Fruit fly (Drosophila melanogaster) whole organism, embryonic: Measurements from ENCODE around the gene CG43249.

Source experiments
- Atf6 ChIP-seq: fragments of 200-800 bp; sonication (Bioruptor generic); IDR thresholded peaks from 2 replicates; pipeline ENCODE4 v1.3.6; 2022; ENCODE audit warnings: missing biosample characterization, missing genetic modification characterization
- Blimp-1 ChIP-seq: fragments of 200-800 bp; sonication (Bioruptor generic); optimal IDR thresholded peaks from 3 replicates; lab custom pipeline; 2018; ENCODE audit warnings: missing biosample characterization, missing genetic modification characterization, mild to moderate bottlenecking, moderate library complexity, missing genetic modification reagents
- C15 ChIP-seq: fragments of 200-800 bp; sonication (Bioruptor generic); IDR thresholded peaks from 3 replicates; pipeline ENCODE4 v1.3.6; 2022; ENCODE audit warnings: missing biosample characterization, missing genetic modification characterization
- CG11504 ChIP-seq: fragments of 200-800 bp; sonication (Bioruptor generic); optimal IDR thresholded peaks from 3 replicates; lab custom pipeline; 2019; ENCODE audit warnings: missing biosample characterization, mild to moderate bottlenecking, missing genetic modification characterization, moderate library complexity
- CG12236 ChIP-seq: fragments of 200-800 bp; sonication (Bioruptor generic); optimal IDR thresholded peaks from 2 replicates; lab custom pipeline; 2016; ENCODE audit warnings: missing biosample characterization, missing genetic modification characterization
- CG13424 ChIP-seq: fragments of 200-800 bp; sonication (Bioruptor generic); optimal IDR thresholded peaks from 2 replicates; lab custom pipeline; 2019; ENCODE audit warnings: missing biosample characterization, mild to moderate bottlenecking, missing genetic modification characterization, moderate library complexity
- CG14441 ChIP-seq: fragments of 200-800 bp; sonication (Bioruptor generic); IDR thresholded peaks from 2 replicates; pipeline ENCODE4 v1.3.6; 2022; ENCODE audit warnings: missing biosample characterization, missing genetic modification characterization
- CG15269 ChIP-seq: fragments of 200-800 bp; sonication (Bioruptor generic); optimal IDR thresholded peaks from 2 replicates; lab custom pipeline; 2018; ENCODE audit warnings: missing biosample characterization, mild to moderate bottlenecking, missing genetic modification characterization, moderate library complexity
- CG1647 ChIP-seq: fragments of 200-800 bp; sonication (Bioruptor generic); optimal IDR thresholded peaks from 3 replicates; lab custom pipeline; 2016; ENCODE audit warnings: missing biosample characterization, missing genetic modification characterization
- CG17328 ChIP-seq: fragments of 200-800 bp; sonication (Bioruptor generic); IDR thresholded peaks from 2 replicates; pipeline ENCODE4 v1.3.6; 2022; ENCODE audit warnings: missing biosample characterization, missing genetic modification characterization
- CG18476 ChIP-seq: fragments of 200-800 bp; sonication (Bioruptor generic); optimal IDR thresholded peaks from 2 replicates; lab custom pipeline; 2016; ENCODE audit warnings: missing biosample characterization, mild to moderate bottlenecking, missing genetic modification characterization
- CG2678 ChIP-seq: fragments of 200-800 bp; sonication (Bioruptor generic); optimal IDR thresholded peaks from 3 replicates; lab custom pipeline; 2019; ENCODE audit warnings: missing biosample characterization, mild to moderate bottlenecking, missing genetic modification characterization, moderate library complexity
- CG31441 ChIP-seq: fragments of 200-800 bp; sonication (Bioruptor generic); IDR thresholded peaks from 2 replicates; pipeline ENCODE4 v1.3.6; 2022; ENCODE audit warnings: missing biosample characterization, missing genetic modification characterization
- CG32772 ChIP-seq: fragments of 200-800 bp; sonication (Bioruptor generic); IDR thresholded peaks from 2 replicates; pipeline ENCODE4 v1.3.6; 2022; ENCODE audit warnings: missing biosample characterization, missing genetic modification characterization
- CG6765 ChIP-seq: fragments of 200-800 bp; sonication (Bioruptor generic); optimal IDR thresholded peaks from 3 replicates; lab custom pipeline; 2017; ENCODE audit warnings: missing biosample characterization, mild to moderate bottlenecking, missing genetic modification characterization
- CG7556 ChIP-seq: fragments of 200-800 bp; sonication (Bioruptor generic); optimal IDR thresholded peaks from 2 replicates; lab custom pipeline; 2017; ENCODE audit warnings: missing biosample characterization, mild to moderate bottlenecking, missing genetic modification characterization
- CG7786 ChIP-seq: fragments of 200-800 bp; sonication (Bioruptor generic); optimal IDR thresholded peaks from 2 replicates; lab custom pipeline; 2016; ENCODE audit warnings: missing biosample characterization, missing genetic modification characterization
- CG7839 ChIP-seq: fragments of 200-800 bp; sonication (Bioruptor generic); optimal IDR thresholded peaks from 3 replicates; lab custom pipeline; 2018; ENCODE audit warnings: missing biosample characterization, mild to moderate bottlenecking, missing genetic modification characterization, moderate library complexity
- CG8281 ChIP-seq: fragments of 200-800 bp; sonication (Bioruptor generic); optimal IDR thresholded peaks from 2 replicates; lab custom pipeline; 2018; ENCODE audit warnings: missing biosample characterization, mild to moderate bottlenecking, missing genetic modification characterization, moderate library complexity
- CoRest ChIP-seq: fragments of 200-800 bp; sonication (Bioruptor generic); optimal IDR thresholded peaks from 3 replicates; lab custom pipeline; 2018; ENCODE audit warnings: missing biosample characterization, mild to moderate bottlenecking, missing genetic modification characterization, moderate library complexity
- Deaf1 ChIP-seq: fragments of 200-800 bp; optimal IDR thresholded peaks from 3 replicates; lab custom pipeline; 2019; ENCODE audit warnings: missing biosample characterization, mild to moderate bottlenecking, missing genetic modification characterization, moderate library complexity
- Drgx ChIP-seq: fragments of 200-800 bp; sonication (Bioruptor generic); IDR thresholded peaks from 2 replicates; pipeline ENCODE4 v1.3.6; 2022; ENCODE audit warnings: missing biosample characterization, missing genetic modification characterization
- Eip74EF ChIP-seq, 2 experiments: fragments of 200-800 bp in 1 of 2; fragments of >200 bp in 1 of 2; sonication (Bioruptor generic) in 1 of 2; optimal IDR thresholded peaks; 2 replicates each; lab custom pipeline; 2017 to 2019; ENCODE audit warnings: missing biosample characterization in 2 of 2, missing genetic modification characterization in 2 of 2, mild to moderate bottlenecking in 1 of 2, moderate library complexity in 1 of 2
- H2.0 ChIP-seq: fragments of 200-800 bp; sonication (Bioruptor generic); IDR thresholded peaks from 2 replicates; pipeline ENCODE4 v1.3.6; 2022; ENCODE audit warnings: missing biosample characterization, missing genetic modification characterization
- HLHmδ ChIP-seq: fragments of 200-800 bp; sonication (Bioruptor generic); optimal IDR thresholded peaks from 2 replicates; lab custom pipeline; 2018; ENCODE audit warnings: missing biosample characterization, mild to moderate bottlenecking, missing genetic modification characterization, moderate library complexity
- Jarid2 ChIP-seq: fragments of 200-800 bp; sonication (Bioruptor generic); optimal IDR thresholded peaks from 3 replicates; lab custom pipeline; 2017; ENCODE audit warnings: mild to moderate bottlenecking, missing biosample characterization, missing genetic modification reagents, missing genetic modification characterization
- Mad ChIP-seq: fragments of 200-800 bp; sonication (Bioruptor generic); optimal IDR thresholded peaks from 2 replicates; lab custom pipeline; 2016; ENCODE audit warnings: missing biosample characterization, missing genetic modification characterization
- Oli ChIP-seq: fragments of 200-800 bp; sonication (Bioruptor generic); optimal IDR thresholded peaks from 2 replicates; lab custom pipeline; 2018; ENCODE audit warnings: missing biosample characterization, mild to moderate bottlenecking, missing genetic modification characterization, moderate library complexity
- PHDP ChIP-seq: fragments of 200-800 bp; sonication (Bioruptor generic); optimal IDR thresholded peaks from 3 replicates; lab custom pipeline; 2018; ENCODE audit warnings: missing biosample characterization, mild to moderate bottlenecking, missing genetic modification characterization, moderate library complexity
- Sox100B ChIP-seq: fragments of 200-800 bp; sonication (Bioruptor generic); optimal IDR thresholded peaks from 3 replicates; lab custom pipeline; 2018; ENCODE audit warnings: missing biosample characterization, mild to moderate bottlenecking, missing genetic modification characterization
- Sox102F ChIP-seq: fragments of 200-800 bp; sonication (Bioruptor generic); optimal IDR thresholded peaks from 2 replicates; lab custom pipeline; 2018; ENCODE audit warnings: missing biosample characterization, mild to moderate bottlenecking, missing genetic modification characterization, moderate library complexity
- Spps ChIP-seq: fragments of 200-800 bp; sonication (Bioruptor generic); optimal IDR thresholded peaks from 2 replicates; lab custom pipeline; 2018; ENCODE audit warnings: missing biosample characterization, mild to moderate bottlenecking, missing genetic modification characterization
- chif ChIP-seq, 2 experiments: fragments of 200-800 bp; sonication (Bioruptor generic); optimal IDR thresholded peaks; 3 replicates each; lab custom pipeline; 2016; ENCODE audit warnings: missing biosample characterization in 2 of 2, missing genetic modification characterization in 2 of 2
- ci ChIP-seq: fragments of 200-800 bp; sonication (Bioruptor generic); IDR thresholded peaks from 3 replicates; pipeline ENCODE4 v1.3.6; 2022; ENCODE audit warnings: missing biosample characterization, missing genetic modification characterization
- dmrt99B ChIP-seq: fragments of 200-800 bp; sonication (Bioruptor generic); optimal IDR thresholded peaks from 2 replicates; lab custom pipeline; 2018; ENCODE audit warnings: missing biosample characterization, mild to moderate bottlenecking, missing genetic modification characterization, moderate library complexity
- dysf ChIP-seq: fragments of 200-800 bp; sonication (Bioruptor generic); IDR thresholded peaks from 3 replicates; pipeline ENCODE4 v1.3.6; 2022; ENCODE audit warnings: missing biosample characterization, missing genetic modification characterization
- gem ChIP-seq: fragments of 200-800 bp; sonication (Bioruptor generic); optimal IDR thresholded peaks from 2 replicates; lab custom pipeline; 2019; ENCODE audit warnings: missing biosample characterization, mild to moderate bottlenecking, missing genetic modification characterization, moderate library complexity
- gro ChIP-seq: fragments of 200-800 bp; sonication (Bioruptor generic); optimal IDR thresholded peaks from 2 replicates; lab custom pipeline; 2016; ENCODE audit warnings: missing biosample characterization, missing genetic modification characterization
- gsb-n ChIP-seq: fragments of 200-800 bp; sonication (Bioruptor generic); optimal IDR thresholded peaks from 3 replicates; lab custom pipeline; 2018; ENCODE audit warnings: missing biosample characterization, mild to moderate bottlenecking, missing genetic modification characterization
- hb ChIP-seq: fragments of 200-800 bp; sonication (Bioruptor generic); IDR thresholded peaks from 3 replicates; pipeline ENCODE4 v1.3.6; 2022; ENCODE audit warnings: missing biosample characterization, missing genetic modification characterization; ENCODE audit not compliant: partially characterized antibody
- hkb ChIP-seq, 2 experiments: fragments of 200-800 bp in 1 of 2; fragments of >200 bp in 1 of 2; sonication (Bioruptor generic) in 1 of 2; IDR thresholded peaks in 1 of 2; optimal IDR thresholded peaks in 1 of 2; 2 replicates each; pipeline versions ENCODE4 v1.3.6 to Lab custom; 2017 to 2022; ENCODE audit warnings: missing biosample characterization in 1 of 2, missing genetic modification characterization in 1 of 2
- nmo ChIP-seq: fragments of 200-800 bp; sonication (Bioruptor generic); optimal IDR thresholded peaks from 2 replicates; lab custom pipeline; 2018; ENCODE audit warnings: missing biosample characterization, mild to moderate bottlenecking, missing genetic modification characterization, moderate library complexity
- oc ChIP-seq: fragments of 200-800 bp; sonication (Bioruptor generic); optimal IDR thresholded peaks from 2 replicates; lab custom pipeline; 2018; ENCODE audit warnings: missing biosample characterization, mild to moderate bottlenecking, missing genetic modification characterization, moderate library complexity
- row ChIP-seq: fragments of 200-800 bp; sonication (Bioruptor generic); IDR thresholded peaks from 3 replicates; pipeline ENCODE4 v1.3.6; 2022; ENCODE audit warnings: missing biosample characterization, missing genetic modification characterization
- slou ChIP-seq: fragments of 200-800 bp; sonication (Bioruptor generic); optimal IDR thresholded peaks from 3 replicates; lab custom pipeline; 2016; ENCODE audit warnings: missing biosample characterization, missing genetic modification characterization
- tap ChIP-seq: fragments of 200-800 bp; optimal IDR thresholded peaks from 3 replicates; lab custom pipeline; 2019; ENCODE audit warnings: missing biosample characterization, mild to moderate bottlenecking, missing genetic modification characterization, moderate library complexity
- unpg ChIP-seq: fragments of 200-800 bp; sonication (Bioruptor generic); optimal IDR thresholded peaks from 3 replicates; lab custom pipeline; 2018; ENCODE audit warnings: missing biosample characterization, mild to moderate bottlenecking, missing genetic modification characterization, moderate library complexity

The CG43249 gene

dm6 chr3L:16305820-16306650, 2.0 kb downstream of the CG43249 start, which contains the start of the genes CG13043 and CG13063:
Gene CG13043, minus strand, starts transcription at chr3L:16305870.
Gene CG13063, plus strand, starts transcription at chr3L:16306600.
- TF ChIP-seq dysf (GFP tag; lab: Robert Waterston, UW) (0 out of 3 replicates have a peak, but pooled peaks have one; percentile 31), tap (tag; lab: Kevin White, UChicago) (peak; percentile 22), Oli (tag; lab: Kevin White, UChicago) (peak; percentile 22), CG6765 (no peak), row (GFP tag; lab: Robert Waterston, UW) (peak; percentile 41; the same call in 1 of the 3 replicates), Sox102F (peak; percentile 35), CG11504 (tag; lab: Kevin White, UChicago) (peak; percentile 59), CoRest (tag; lab: Kevin White, UChicago) (peak; percentile 7), hb (GFP tag; lab: Robert Waterston, UW) (no peak), Eip74EF (GFP tag; optimal IDR thresholded peaks at IDR 0.05; lab: Kevin White, UChicago) (peak in 1 of 2 experiments; percentile 5), CG2678 (tag; lab: Kevin White, UChicago) (peak; percentile 42), chif (GFP tag; optimal IDR thresholded peaks at IDR 0.05; lab: Kevin White, UChicago) (no peak), gem (tag; lab: Kevin White, UChicago) (peak; percentile 59), hkb (optimal IDR thresholded peaks at IDR 0.05; lab: Kevin White, UChicago) (no peak), hkb (GFP tag; IDR thresholded peaks at IDR 0.05; lab: Robert Waterston, UW) (0 out of 2 replicates have a peak, but pooled peaks have one; percentile 25), CG32772 (GFP tag; lab: Robert Waterston, UW) (no peak), CG7786 (no peak), Blimp-1 (peak; percentile 27), C15 (no peak), slou (no peak), CG14441 (0 out of 2 replicates have a peak, but pooled peaks have one; percentile 27), gsb-n (tag; lab: Kevin White, UChicago) (peak; percentile 58), CG15269 (tag; lab: Kevin White, UChicago) (peak; percentile 41), oc (tag; lab: Kevin White, UChicago) (peak; percentile 7), Drgx (GFP tag; lab: Robert Waterston, UW) (no peak), Mad (GFP tag; lab: Kevin White, UChicago) (no peak), CG1647 (GFP tag; lab: Kevin White, UChicago) (no peak), CG17328 (no peak), Atf6 (GFP tag; lab: Robert Waterston, UW) (peak; percentile 15; the same call in 1 of the 2 replicates), PHDP (tag; lab: Kevin White, UChicago) (peak; percentile 3), HLHmδ (GFP tag; lab: Kevin White, UChicago) (no peak), dmrt99B (tag; lab: Kevin White, UChicago) (peak; percentile 2), CG7556 (peak; percentile 11), CG13424 (tag; lab: Kevin White, UChicago) (peak; percentile 34), CG7839 (tag; lab: Kevin White, UChicago) (peak; percentile 26), CG18476 (no peak), Jarid2 (GFP tag; lab: Kevin White, UChicago) (no peak), gro (GFP tag; lab: Kevin White, UChicago) (no peak), CG31441 (GFP tag; lab: Robert Waterston, UW) (0 out of 2 replicates have a peak, but pooled peaks have one; percentile 23), CG8281 (tag; lab: Kevin White, UChicago) (no peak), Sox100B (GFP tag; lab: Kevin White, UChicago) (peak; percentile 32), Deaf1 (tag; lab: Kevin White, UChicago) (peak; percentile 18), ci (GFP tag; lab: Robert Waterston, UW) (0 out of 3 replicates have a peak, but pooled peaks have one; percentile 32), unpg (GFP tag; lab: Kevin White, UChicago) (peak; percentile 42), CG12236 (GFP tag; lab: Kevin White, UChicago) (no peak), Spps (no peak), nmo (GFP tag; lab: Kevin White, UChicago) (peak; percentile 10), H2.0 (0 out of 2 replicates have a peak, but pooled peaks have one; percentile 17)
